Fruit fly (Drosophila melanogaster) whole organism, prepupa: Measurements from ENCODE around the gene CAH1.

Experiments
- CG3032 ChIP-seq: fragments of 200-800 bp; optimal IDR thresholded peaks from 2 replicates; lab custom pipeline; 2019; ENCODE audit warnings: missing biosample characterization, mild to moderate bottlenecking, missing genetic modification characterization, moderate library complexity
- CG6854 ChIP-seq: fragments of 200-800 bp; sonication (Bioruptor generic); optimal IDR thresholded peaks from 2 replicates; lab custom pipeline; 2017; ENCODE audit warnings: missing biosample characterization, mild to moderate bottlenecking, missing genetic modification characterization
- CG8632 ChIP-seq: fragments of 200-800 bp; sonication (Bioruptor generic); optimal IDR thresholded peaks from 3 replicates; lab custom pipeline; 2016; ENCODE audit warnings: missing biosample characterization, missing genetic modification characterization
- Ets21C ChIP-seq: fragments of 200-800 bp; sonication (Bioruptor generic); optimal IDR thresholded peaks from 3 replicates; lab custom pipeline; 2016; ENCODE audit warnings: missing biosample characterization, missing genetic modification characterization
- Ets96B ChIP-seq: fragments of 200-800 bp; optimal IDR thresholded peaks from 2 replicates; lab custom pipeline; 2019; ENCODE audit warnings: missing biosample characterization, mild to moderate bottlenecking, missing genetic modification characterization, moderate library complexity
- Hr4 ChIP-seq: fragments of 200-800 bp; sonication (Bioruptor generic); optimal IDR thresholded peaks from 3 replicates; lab custom pipeline; 2016; ENCODE audit warnings: missing biosample characterization, missing genetic modification characterization
- Smox ChIP-seq: fragments of 200-800 bp; sonication (Bioruptor generic); optimal IDR thresholded peaks from 3 replicates; lab custom pipeline; 2016; ENCODE audit warnings: missing biosample characterization, missing genetic modification characterization
- Sox14 ChIP-seq: fragments of 200-800 bp; sonication (Bioruptor generic); optimal IDR thresholded peaks from 3 replicates; lab custom pipeline; 2016; ENCODE audit warnings: missing biosample characterization, missing genetic modification characterization
- acj6 ChIP-seq: fragments of 200-800 bp; sonication (Bioruptor generic); optimal IDR thresholded peaks from 3 replicates; lab custom pipeline; 2016; ENCODE audit warnings: missing biosample characterization, missing genetic modification characterization
- svp ChIP-seq: fragments of 200-800 bp; sonication (Bioruptor generic); peaks from one replicate; lab custom pipeline; 2016; ENCODE audit warnings: missing biosample characterization, missing genetic modification characterization
- topi ChIP-seq: fragments of 200-800 bp; sonication (Bioruptor generic); optimal IDR thresholded peaks from 3 replicates; lab custom pipeline; 2016; ENCODE audit warnings: missing biosample characterization, missing genetic modification characterization
- vri ChIP-seq: fragments of 200-800 bp; sonication (Bioruptor generic); optimal IDR thresholded peaks from 3 replicates; lab custom pipeline; 2016; ENCODE audit warnings: missing biosample characterization, mild to moderate bottlenecking, missing genetic modification characterization

- TF ChIP-seq Smox (GFP tag; lab: Kevin White, UChicago) (no peak), CG8632 (GFP tag; lab: Kevin White, UChicago) (no peak), CG6854 (GFP tag; lab: Kevin White, UChicago) (no peak), Ets96B (tag; lab: Kevin White, UChicago) (no peak), Hr4 (GFP tag; lab: Kevin White, UChicago) (no peak), Sox14 (no peak), vri (GFP tag; lab: Kevin White, UChicago) (no peak), CG3032 (tag; lab: Kevin White, UChicago) (no peak), acj6 (GFP tag; lab: Kevin White, UChicago) (no peak), svp (no peak), topi (GFP tag; lab: Kevin White, UChicago) (no peak), Ets21C (GFP tag; lab: Kevin White, UChicago) (no peak)
These were observed 38.7 kb downstream of the CAH1 start for dm6 chr2L:13842078-13842477.
